Fruit fly (Drosophila melanogaster) whole organism, pupa: ENCODE data around the gene crb.

Experiments used
- CG10348 ChIP-seq: fragments of 200-800 bp; sonication (Bioruptor generic); IDR thresholded peaks from 2 replicates; pipeline ENCODE4 v1.3.6; 2022; ENCODE audit warnings: missing biosample characterization, missing genetic modification characterization
- CG12605 ChIP-seq: fragments of 200-800 bp; sonication (Bioruptor generic); IDR thresholded peaks from 2 replicates; pipeline ENCODE4 v1.3.6; 2022; ENCODE audit warnings: missing biosample characterization, missing genetic modification characterization
- CG13204 ChIP-seq: fragments of 200-800 bp; sonication (Bioruptor generic); optimal IDR thresholded peaks from 2 replicates; lab custom pipeline; 2018; ENCODE audit warnings: missing biosample characterization, mild to moderate bottlenecking, missing genetic modification characterization, moderate library complexity
- CG32121 ChIP-seq: fragments of 200-800 bp; sonication (Bioruptor generic); IDR thresholded peaks from 2 replicates; pipeline ENCODE4 v1.3.6; 2022; ENCODE audit warnings: missing biosample characterization, missing genetic modification characterization
- CG34367 ChIP-seq: fragments of 200-800 bp; sonication (Bioruptor generic); optimal IDR thresholded peaks from 2 replicates; lab custom pipeline; 2018; ENCODE audit warnings: missing biosample characterization, mild to moderate bottlenecking, missing genetic modification characterization
- CG8301 ChIP-seq: fragments of 200-800 bp; sonication (Bioruptor generic); optimal IDR thresholded peaks from 2 replicates; lab custom pipeline; 2018; ENCODE audit warnings: missing biosample characterization, mild to moderate bottlenecking, missing genetic modification characterization
- EcR ChIP-seq: fragments of 200-800 bp; sonication (Bioruptor generic); optimal IDR thresholded peaks from 3 replicates; lab custom pipeline; 2019; ENCODE audit warnings: missing biosample characterization, missing genetic modification characterization, mild to moderate bottlenecking, moderate library complexity, missing genetic modification reagents
- Pif1A ChIP-seq: fragments of 200-800 bp; sonication (Bioruptor generic); optimal IDR thresholded peaks from 3 replicates; lab custom pipeline; 2016; ENCODE audit warnings: missing biosample characterization, missing genetic modification characterization
- rn ChIP-seq: fragments of 200-800 bp; sonication (Bioruptor generic); IDR thresholded peaks from 2 replicates; pipeline ENCODE4 v1.3.6; 2022; ENCODE audit warnings: missing biosample characterization, missing genetic modification characterization

- TF ChIP-seq CG12605 (GFP tag; lab: Robert Waterston, UW) = no peak
- TF ChIP-seq rn (GFP tag; lab: Robert Waterston, UW) = no peak
- no peak for TF ChIP-seq CG8301
- TF ChIP-seq CG34367 (tag; lab: Kevin White, UChicago) = no peak
- no peak for TF ChIP-seq EcR (GFP tag; lab: Kevin White, UChicago)
- TF ChIP-seq CG13204 = no peak
- no peak for TF ChIP-seq CG10348 (GFP tag; lab: Robert Waterston, UW)
- TF ChIP-seq Pif1A = no peak
- TF ChIP-seq CG32121 (GFP tag; lab: Robert Waterston, UW) = no peak
Measured at dm6 chr3R:24297444-24298146, 2.7 kb downstream of the crb start.
